Fruit fly (Drosophila melanogaster) whole organism, embryonic: ENCODE measurements around the gene phol.

Source experiments
- CG10147 ChIP-seq: fragments of 200-800 bp; sonication (Bioruptor generic); optimal IDR thresholded peaks from 2 replicates; lab custom pipeline; 2019; ENCODE audit warnings: missing biosample characterization, mild to moderate bottlenecking, missing genetic modification characterization, moderate library complexity
- CG10274 ChIP-seq: fragments of 200-800 bp; sonication (Bioruptor generic); optimal IDR thresholded peaks from 3 replicates; lab custom pipeline; 2017; ENCODE audit warnings: missing biosample characterization, mild to moderate bottlenecking, missing genetic modification characterization
- CG11456 ChIP-seq: fragments of 200-800 bp; sonication (Bioruptor generic); IDR thresholded peaks from 3 replicates; pipeline ENCODE4 v1.3.6; 2022; ENCODE audit warnings: missing biosample characterization, missing genetic modification characterization
- CG12219 ChIP-seq: fragments of 200-800 bp; sonication (Bioruptor generic); optimal IDR thresholded peaks from 3 replicates; lab custom pipeline; 2018; ENCODE audit warnings: missing biosample characterization, mild to moderate bottlenecking, missing genetic modification characterization
- CG12391 ChIP-seq: fragments of 200-800 bp; sonication (Bioruptor generic); optimal IDR thresholded peaks from 3 replicates; lab custom pipeline; 2018; ENCODE audit warnings: missing biosample characterization, mild to moderate bottlenecking, missing genetic modification characterization, moderate library complexity
- CG13123 ChIP-seq: fragments of 200-800 bp; sonication (Bioruptor generic); optimal IDR thresholded peaks from 2 replicates; lab custom pipeline; 2016; ENCODE audit warnings: missing biosample characterization, missing genetic modification characterization
- CG14441 ChIP-seq: fragments of 200-800 bp; sonication (Bioruptor generic); IDR thresholded peaks from 2 replicates; pipeline ENCODE4 v1.3.6; 2022; ENCODE audit warnings: missing biosample characterization, missing genetic modification characterization
- CG15601 ChIP-seq: fragments of 200-800 bp; sonication (Bioruptor generic); optimal IDR thresholded peaks from 3 replicates; lab custom pipeline; 2019; ENCODE audit warnings: missing biosample characterization, mild to moderate bottlenecking, missing genetic modification characterization, moderate library complexity
- CG16813 ChIP-seq: fragments of 200-800 bp; sonication (Bioruptor generic); IDR thresholded peaks from 3 replicates; pipeline ENCODE4 v1.3.6; 2022; ENCODE audit warnings: missing biosample characterization, missing genetic modification characterization; ENCODE audit not compliant: partially characterized antibody
- CG32532 ChIP-seq: fragments of 200-800 bp; sonication (Bioruptor generic); IDR thresholded peaks from 2 replicates; pipeline ENCODE4 v1.3.6; 2022; ENCODE audit warnings: missing biosample characterization, missing genetic modification characterization
- CG34376 ChIP-seq: fragments of 200-800 bp; sonication (Bioruptor generic); optimal IDR thresholded peaks from 2 replicates; lab custom pipeline; 2018; ENCODE audit warnings: missing biosample characterization, mild to moderate bottlenecking, missing genetic modification characterization
- CG3726 ChIP-seq: fragments of 200-800 bp; sonication (Bioruptor generic); IDR thresholded peaks from 3 replicates; pipeline ENCODE4, ENCODE4 v1.3.6; 2022; ENCODE audit warnings: missing biosample characterization, missing genetic modification characterization
- CG6765 ChIP-seq: fragments of 200-800 bp; sonication (Bioruptor generic); optimal IDR thresholded peaks from 3 replicates; lab custom pipeline; 2017; ENCODE audit warnings: missing biosample characterization, mild to moderate bottlenecking, missing genetic modification characterization
- CG7271 ChIP-seq: fragments of 200-800 bp; sonication (Bioruptor generic); optimal IDR thresholded peaks from 2 replicates; lab custom pipeline; 2018; ENCODE audit warnings: missing biosample characterization, mild to moderate bottlenecking, missing genetic modification characterization, moderate library complexity
- CG8388 ChIP-seq: fragments of 200-800 bp; sonication (Bioruptor generic); optimal IDR thresholded peaks from 2 replicates; lab custom pipeline; 2019; ENCODE audit warnings: missing biosample characterization, mild to moderate bottlenecking, missing genetic modification characterization, moderate library complexity
- CoRest ChIP-seq: fragments of 200-800 bp; sonication (Bioruptor generic); optimal IDR thresholded peaks from 3 replicates; lab custom pipeline; 2018; ENCODE audit warnings: missing biosample characterization, mild to moderate bottlenecking, missing genetic modification characterization, moderate library complexity
- D ChIP-seq, 2 experiments: fragments of 200-800 bp in 1 of 2; fragments of >200 bp in 1 of 2; sonication (Bioruptor generic) in 1 of 2; optimal IDR thresholded peaks; 2 replicates in 1 of 2; 3 replicates in 1 of 2; lab custom pipeline; 2017; ENCODE audit warnings: mild to moderate bottlenecking in 1 of 2, missing biosample characterization in 1 of 2, missing genetic modification characterization in 1 of 2, missing genetic modification reagents in 1 of 2
- D19A ChIP-seq: fragments of 200-800 bp; optimal IDR thresholded peaks from 3 replicates; lab custom pipeline; 2019; ENCODE audit warnings: missing biosample characterization, mild to moderate bottlenecking, missing genetic modification characterization, moderate library complexity
- Dfd ChIP-seq, 2 experiments: fragments of >200 bp; optimal IDR thresholded peaks; 2 replicates each; lab custom pipeline; 2017; ENCODE audit warnings: missing biosample characterization in 2 of 2, missing genetic modification characterization in 2 of 2
- Dll ChIP-seq: fragments of 200-800 bp; sonication (Bioruptor generic); IDR thresholded peaks from 4 replicates; pipeline ENCODE4 v1.3.6; 2022; ENCODE audit warnings: missing biosample characterization, missing genetic modification characterization; ENCODE audit not compliant: partially characterized antibody
- ERR ChIP-seq: fragments of 200-800 bp; sonication (Bioruptor generic); optimal IDR thresholded peaks from 2 replicates; lab custom pipeline; 2016; ENCODE audit warnings: missing biosample characterization, missing genetic modification characterization
- Fer3 ChIP-seq: fragments of 200-800 bp; sonication (Bioruptor generic); optimal IDR thresholded peaks from 2 replicates; lab custom pipeline; 2018; ENCODE audit warnings: missing biosample characterization, mild to moderate bottlenecking, missing genetic modification characterization, moderate library complexity
- Hand ChIP-seq: fragments of 200-800 bp; sonication (Bioruptor generic); optimal IDR thresholded peaks from 2 replicates; lab custom pipeline; 2017; ENCODE audit warnings: mild to moderate bottlenecking, missing biosample characterization, missing genetic modification reagents, missing genetic modification characterization
- Hmx ChIP-seq: fragments of 200-800 bp; sonication (Bioruptor generic); optimal IDR thresholded peaks from 2 replicates; lab custom pipeline; 2016; ENCODE audit warnings: missing biosample characterization, missing genetic modification characterization
- MBD-R2 ChIP-seq: fragments of 200-800 bp; sonication (Bioruptor generic); IDR thresholded peaks from 2 replicates; pipeline ENCODE4 v1.3.6; 2022; ENCODE audit warnings: missing biosample characterization, missing genetic modification characterization
- Med ChIP-seq: fragments of 200-800 bp; sonication (Bioruptor generic); peaks from one replicate; lab custom pipeline; 2016; ENCODE audit warnings: missing biosample characterization, missing genetic modification characterization, mild to moderate bottlenecking, inconsistent platforms, moderate library complexity
- Mrtf ChIP-seq: fragments of 200-800 bp; sonication (Bioruptor generic); IDR thresholded peaks from 3 replicates; pipeline ENCODE4 v1.3.6; 2022; ENCODE audit warnings: missing biosample characterization, missing genetic modification characterization
- Oaz ChIP-seq: fragments of 200-800 bp; sonication (Bioruptor generic); IDR thresholded peaks from 2 replicates; pipeline ENCODE4 v1.3.6; 2022; ENCODE audit warnings: missing biosample characterization, missing genetic modification characterization
- Pdp1 ChIP-seq, 2 experiments: fragments of 200-800 bp; sonication (Bioruptor generic); optimal IDR thresholded peaks; 3 replicates each; lab custom pipeline; 2016; ENCODE audit warnings: missing biosample characterization in 2 of 2, missing genetic modification characterization in 2 of 2, mild to moderate bottlenecking in 1 of 2, moderate library complexity in 1 of 2
- Ptx1 ChIP-seq: fragments of 200-800 bp; sonication (Bioruptor generic); IDR thresholded peaks from 2 replicates; pipeline ENCODE4 v1.3.6; 2022; ENCODE audit warnings: missing biosample characterization, missing genetic modification characterization
- Ravus ChIP-seq: fragments of 200-800 bp; sonication (Bioruptor generic); IDR thresholded peaks from 2 replicates; pipeline ENCODE4 v1.3.6; 2022; ENCODE audit warnings: missing biosample characterization, missing genetic modification characterization
- Rfx ChIP-seq: fragments of 200-800 bp; sonication (Bioruptor generic); IDR thresholded peaks from 2 replicates; pipeline ENCODE4 v1.3.6; 2022; ENCODE audit warnings: missing biosample characterization, missing genetic modification characterization
- bowl ChIP-seq: fragments of 200-800 bp; sonication (Bioruptor generic); IDR thresholded peaks from 2 replicates; pipeline ENCODE4 v1.3.6; 2022; ENCODE audit warnings: missing biosample characterization, missing genetic modification characterization
- btn ChIP-seq: fragments of 200-800 bp; sonication (Bioruptor generic); optimal IDR thresholded peaks from 2 replicates; lab custom pipeline; 2016; ENCODE audit warnings: missing biosample characterization, missing genetic modification characterization
- chn ChIP-seq: fragments of 200-800 bp; sonication (Bioruptor generic); optimal IDR thresholded peaks from 2 replicates; lab custom pipeline; 2016; ENCODE audit warnings: missing biosample characterization, missing genetic modification characterization
- gcm ChIP-seq: fragments of 200-800 bp; sonication (Bioruptor generic); optimal IDR thresholded peaks from 2 replicates; lab custom pipeline; 2019; ENCODE audit warnings: missing biosample characterization, mild to moderate bottlenecking, missing genetic modification characterization, moderate library complexity
- klu ChIP-seq: fragments of 200-800 bp; sonication (Bioruptor generic); IDR thresholded peaks from 2 replicates; pipeline ENCODE4 v1.3.6; 2022; ENCODE audit warnings: missing biosample characterization, missing genetic modification characterization
- mirr ChIP-seq: fragments of 200-800 bp; sonication (Bioruptor generic); optimal IDR thresholded peaks from 3 replicates; lab custom pipeline; 2018; ENCODE audit warnings: missing biosample characterization, mild to moderate bottlenecking, missing genetic modification characterization
- pfk ChIP-seq: fragments of 200-800 bp; sonication (Bioruptor generic); optimal IDR thresholded peaks from 2 replicates; lab custom pipeline; 2018; ENCODE audit warnings: missing biosample characterization, mild to moderate bottlenecking, missing genetic modification characterization, moderate library complexity
- pnt ChIP-seq: fragments of 200-800 bp; sonication (Bioruptor generic); optimal IDR thresholded peaks from 3 replicates; lab custom pipeline; 2016; ENCODE audit warnings: missing biosample characterization, missing genetic modification characterization
- rib ChIP-seq: fragments of 200-800 bp; sonication (Bioruptor generic); IDR thresholded peaks from 2 replicates; pipeline ENCODE4 v1.3.6; 2022; ENCODE audit warnings: missing biosample characterization, missing genetic modification characterization
- salm ChIP-seq: fragments of 200-800 bp; sonication (Bioruptor generic); optimal IDR thresholded peaks from 2 replicates; lab custom pipeline; 2018; ENCODE audit warnings: missing biosample characterization, mild to moderate bottlenecking, missing genetic modification characterization
- slbo ChIP-seq: fragments of 200-800 bp; sonication (Bioruptor generic); IDR thresholded peaks from 2 replicates; pipeline ENCODE4 v1.3.6; 2022; ENCODE audit warnings: missing biosample characterization, missing genetic modification characterization
- tgo ChIP-seq: fragments of 200-800 bp; sonication (Bioruptor generic); IDR thresholded peaks from 3 replicates; pipeline ENCODE4 v1.3.6; 2022; ENCODE audit warnings: missing biosample characterization, missing genetic modification characterization
- tio ChIP-seq: fragments of 200-800 bp; sonication (Bioruptor generic); optimal IDR thresholded peaks from 2 replicates; lab custom pipeline; 2017; ENCODE audit warnings: missing biosample characterization, missing genetic modification characterization, inconsistent platforms
- trem ChIP-seq: fragments of 200-800 bp; optimal IDR thresholded peaks from 3 replicates; lab custom pipeline; 2019; ENCODE audit warnings: missing biosample characterization, mild to moderate bottlenecking, missing genetic modification characterization, moderate library complexity
- vnd ChIP-seq: fragments of 200-800 bp; sonication (Bioruptor generic); IDR thresholded peaks from 3 replicates; pipeline ENCODE4 v1.3.6; 2022; ENCODE audit warnings: missing biosample characterization, missing genetic modification characterization; ENCODE audit not compliant: partially characterized antibody
- wor ChIP-seq: fragments of 200-800 bp; sonication (Bioruptor generic); IDR thresholded peaks from 2 replicates; pipeline ENCODE4 v1.3.6; 2022; ENCODE audit warnings: missing biosample characterization, missing genetic modification characterization
- zfh2 ChIP-seq: fragments of 200-800 bp; sonication (Bioruptor generic); optimal IDR thresholded peaks from 2 replicates; lab custom pipeline; 2016; ENCODE audit warnings: missing biosample characterization, missing genetic modification characterization

phol gene

dm6 chr3L:9426656-9427294 is 29.3 kb downstream of the phol start, which contains the start of the genes Atat and Shc (continued):
- peak; percentile 100 for TF ChIP-seq Ptx1
- TF ChIP-seq wor = peak; percentile 99
- peak; percentile 66 for TF ChIP-seq pfk (GFP tag; lab: Kevin White, UChicago)
- peak; percentile 99 for TF ChIP-seq Oaz (GFP tag; lab: Robert Waterston, UW)
- TF ChIP-seq CG3726 (GFP tag; lab: Robert Waterston, UW) = peak; percentile 99
- peak; percentile 93 for TF ChIP-seq CG6765 (GFP tag; lab: Kevin White, UChicago)
- peak; percentile 95 for TF ChIP-seq trem (tag; lab: Kevin White, UChicago)
- peak; percentile 99 for TF ChIP-seq rib (GFP tag; lab: Robert Waterston, UW)
- TF ChIP-seq CG34376 (GFP tag; lab: Kevin White, UChicago) = peak; percentile 99
- TF ChIP-seq tgo (GFP tag; lab: Robert Waterston, UW) = peak; percentile 100
- TF ChIP-seq Dll = peak; percentile 93
- TF ChIP-seq btn (GFP tag; lab: Kevin White, UChicago) = peak; percentile 98
- TF ChIP-seq pnt = peak; percentile 100
- TF ChIP-seq klu (GFP tag; lab: Robert Waterston, UW) = peak; percentile 100
- TF ChIP-seq zfh2 = peak; percentile 100
- peak; percentile 100 for TF ChIP-seq Rfx
- peak; percentile 93 for TF ChIP-seq Hand (GFP tag; lab: Kevin White, UChicago)
- TF ChIP-seq Pdp1 (GFP tag; optimal IDR thresholded peaks at IDR 0.05; lab: Kevin White, UChicago) = peak; percentile 99 to 100
- peak; percentile 94 for TF ChIP-seq CG12219
- peak; percentile 100 for TF ChIP-seq Mrtf (GFP tag; lab: Robert Waterston, UW)
- peak; percentile 92 for TF ChIP-seq gcm (GFP tag; lab: Kevin White, UChicago)
- TF ChIP-seq MBD-R2 (GFP tag; lab: Robert Waterston, UW) = peak; percentile 100
- peak in 1 of 2 experiments; percentile 87 for TF ChIP-seq Dfd (GFP tag; optimal IDR thresholded peaks at IDR 0.05; lab: Kevin White, UChicago)
- no peak for TF ChIP-seq D (optimal IDR thresholded peaks at IDR 0.05; lab: Kevin White, UChicago)
- peak; percentile 97 for TF ChIP-seq D (GFP tag; optimal IDR thresholded peaks at IDR 0.05; lab: Kevin White, UChicago)
- TF ChIP-seq chn (GFP tag; lab: Kevin White, UChicago) = peak; percentile 100
- peak; percentile 99 for TF ChIP-seq CG13123 (GFP tag; lab: Kevin White, UChicago)
- peak; percentile 100 for TF ChIP-seq CG14441 (GFP tag; lab: Robert Waterston, UW)
- peak; percentile 96 for TF ChIP-seq CG7271 (tag; lab: Kevin White, UChicago)
- TF ChIP-seq Ravus = peak; percentile 99
- TF ChIP-seq Med (GFP tag; lab: Kevin White, UChicago) = peak; percentile 100
- peak; percentile 94 for TF ChIP-seq CG8388 (GFP tag; lab: Kevin White, UChicago)
- TF ChIP-seq CG15601 (tag; lab: Kevin White, UChicago) = peak; percentile 97
- peak; percentile 100 for TF ChIP-seq CG11456 (GFP tag; lab: Robert Waterston, UW)
- TF ChIP-seq CG10274 (GFP tag; lab: Kevin White, UChicago) = peak; percentile 95
- peak; percentile 93 for TF ChIP-seq salm (tag; lab: Kevin White, UChicago)
- peak; percentile 99 for TF ChIP-seq CG10147 (GFP tag; lab: Kevin White, UChicago)
- TF ChIP-seq D19A (tag; lab: Kevin White, UChicago) = peak; percentile 89
- peak; percentile 99 for TF ChIP-seq tio (GFP tag; lab: Kevin White, UChicago)
- peak; percentile 96 for TF ChIP-seq CG16813 (GFP tag; lab: Robert Waterston, UW)
- peak; percentile 99 for TF ChIP-seq CoRest (tag; lab: Kevin White, UChicago)
- peak; percentile 99 for TF ChIP-seq Fer3 (tag; lab: Kevin White, UChicago)
- peak; percentile 98 for TF ChIP-seq mirr (GFP tag; lab: Kevin White, UChicago)
- TF ChIP-seq CG32532 = peak; percentile 100
- TF ChIP-seq vnd = peak; percentile 93
- peak; percentile 97 for TF ChIP-seq Hmx (GFP tag; lab: Kevin White, UChicago)
- TF ChIP-seq ERR (GFP tag; lab: Kevin White, UChicago) = peak; percentile 99
- TF ChIP-seq CG12391 = peak; percentile 99
- TF ChIP-seq slbo = peak; percentile 100
- peak; percentile 96 for TF ChIP-seq bowl (GFP tag; lab: Robert Waterston, UW)
